Fruit fly (Drosophila melanogaster): Measurements from ENCODE around the gene CG10803.
A peak's percentile ranks its signal among the peaks of the same experiment; 100 is the strongest.

CG10803 gene

dm6 chrX:3474476-3475439, 10.7 kb upstream of the CG10803 start, which contains the start of gene CG12206 (continued):
- TF ChIP-seq Hr78 (GFP tag; optimal IDR thresholded peaks at IDR 0.05) (no peak), fru (GFP tag; optimal IDR thresholded peaks at IDR 0.05) (peak; percentile 35), dmrt93B (GFP tag; optimal IDR thresholded peaks at IDR 0.05) (peak; percentile 61), br (GFP tag; optimal IDR thresholded peaks at IDR 0.05) (no peak), Jra (GFP tag; optimal IDR thresholded peaks at IDR 0.05) (no peak)

dm6 chrX:3476009-3476408, 9.4 kb upstream of the CG10803 start:
- TF ChIP-seq Dfd (GFP tag; optimal IDR thresholded peaks at IDR 0.05) (no peak), Dif (GFP tag; optimal IDR thresholded peaks at IDR 0.05; ENCODE audit: partially characterized antibody) (no peak), tai (GFP tag; optimal IDR thresholded peaks at IDR 0.05) (no peak), CrebA (GFP tag; optimal IDR thresholded peaks at IDR 0.05; ENCODE audit: borderline replicate concordance) (no peak), Jra (GFP tag; optimal IDR thresholded peaks at IDR 0.05) (no peak), dl (GFP tag; optimal IDR thresholded peaks at IDR 0.05; ENCODE audit: insufficient read depth in 1 of 2, partially characterized antibody in 2 of 2) (no peak), rgr (GFP tag; optimal IDR thresholded peaks at IDR 0.05) (peak; percentile 55), CG9705 (GFP tag; optimal IDR thresholded peaks at IDR 0.05) (no peak), sv (GFP tag; optimal IDR thresholded peaks at IDR 0.05) (no peak), dsf (GFP tag; optimal IDR thresholded peaks at IDR 0.05; ENCODE audit: borderline replicate concordance) (no peak), Sp1 (GFP tag; optimal IDR thresholded peaks at IDR 0.05) (peak; percentile 63), sage (GFP tag; optimal IDR thresholded peaks at IDR 0.05) (peak; percentile 23), OdsH (GFP tag; optimal IDR thresholded peaks at IDR 0.05) (peak; percentile 27), HLH106 (tag; optimal IDR thresholded peaks at IDR 0.05) (peak; percentile 49), foxo (GFP tag; optimal IDR thresholded peaks at IDR 0.05) (peak in 1 of 2 experiments; percentile 69), N (GFP tag; optimal IDR thresholded peaks at IDR 0.05) (no peak), jim (GFP tag; optimal IDR thresholded peaks at IDR 0.05) (no peak), Hnf4 (GFP tag; optimal IDR thresholded peaks at IDR 0.05) (peak; percentile 56), brk (GFP tag; optimal IDR thresholded peaks at IDR 0.05) (no peak), Vsx2 (GFP tag; optimal IDR thresholded peaks at IDR 0.05; ENCODE audit: partially characterized antibody) (no peak), Myc (optimal IDR thresholded peaks at IDR 0.05) (no peak), woc (GFP tag; optimal IDR thresholded peaks at IDR 0.05) (peak; percentile 31), psq (GFP tag; optimal IDR thresholded peaks at IDR 0.05) (peak; percentile 25), Hr78 (GFP tag; optimal IDR thresholded peaks at IDR 0.05) (no peak), Mio (GFP tag; optimal IDR thresholded peaks at IDR 0.05) (no peak), pan (optimal IDR thresholded peaks at IDR 0.05) (no peak), br (GFP tag; optimal IDR thresholded peaks at IDR 0.05) (peak; percentile 31), Abd-B (GFP tag; optimal IDR thresholded peaks at IDR 0.05) (no peak), ey (GFP tag; optimal IDR thresholded peaks at IDR 0.05) (peak; percentile 49), dmrt93B (GFP tag; optimal IDR thresholded peaks at IDR 0.05) (peak; percentile 22), GATAd (GFP tag; optimal IDR thresholded peaks at IDR 0.05) (no peak), usp (GFP tag; optimal IDR thresholded peaks at IDR 0.05) (no peak), Hr83 (GFP tag; optimal IDR thresholded peaks at IDR 0.05; ENCODE audit: poor library complexity, severe bottlenecking) (no peak), lola (GFP tag; optimal IDR thresholded peaks at IDR 0.05) (no peak), h (GFP tag; optimal IDR thresholded peaks at IDR 0.05) (peak; percentile 69), CG32264 (GFP tag; optimal IDR thresholded peaks at IDR 0.05) (no peak), Rel (GFP tag; optimal IDR thresholded peaks at IDR 0.05) (no peak), Rel (tag; optimal IDR thresholded peaks at IDR 0.05) (no peak), fru (GFP tag; optimal IDR thresholded peaks at IDR 0.05) (peak; percentile 57)

Data from whole organism, wandering third instar larva.